Worm (Caenorhabditis elegans) whole organism, young adult: ENCODE measurements around the gene H20J04.6.
A peak's percentile ranks its signal among the peaks of the same experiment; 100 is the strongest.

Source experiments
- C06A6.2 ChIP-seq: fragments of 200-800 bp; sonication (Bioruptor generic); conservative IDR thresholded peaks from 2 replicates; pipeline ENCODE4 v1.3.6; 2022; ENCODE audit warnings: missing genetic modification characterization, missing compliant biosample characterization
- D2030.7 ChIP-seq: fragments of 200-800 bp; sonication (Bioruptor generic); IDR thresholded peaks from 2 replicates; pipeline ENCODE4 v1.3.6; 2022; ENCODE audit warnings: missing genetic modification reagents, missing genetic modification characterization, missing compliant biosample characterization
- F10E7.11 ChIP-seq: sonication (generic microtip); optimal IDR thresholded peaks from 2 replicates; lab custom pipeline; 2017; ENCODE audit warnings: mild to moderate bottlenecking, missing genetic modification characterization, moderate library complexity, missing compliant biosample characterization
- F22D6.2 ChIP-seq: sonication (generic microtip); optimal IDR thresholded peaks from 2 replicates; lab custom pipeline; 2016; ENCODE audit warnings: mild to moderate bottlenecking, missing genetic modification characterization, missing compliant biosample characterization
- F23B12.7 ChIP-seq: sonication (generic microtip); optimal IDR thresholded peaks from 2 replicates; lab custom pipeline; 2017; ENCODE audit warnings: missing genetic modification characterization, mild to moderate bottlenecking, missing compliant biosample characterization, antibody characterized with exemption, moderate library complexity; ENCODE audit not compliant: insufficient read depth
- F37B4.10 ChIP-seq: fragments of 200-800 bp; sonication (Bioruptor generic); IDR thresholded peaks from 2 replicates; pipeline ENCODE4 v1.3.6; 2022; ENCODE audit warnings: missing genetic modification characterization, missing compliant biosample characterization
- F39B2.1 ChIP-seq: fragments of 200-800 bp; sonication (Bioruptor generic); IDR thresholded peaks from 2 replicates; pipeline ENCODE4 v1.3.6; 2022; ENCODE audit warnings: missing genetic modification reagents, missing genetic modification characterization, missing compliant biosample characterization
- F52B5.7 ChIP-seq: sonication (generic microtip); optimal IDR thresholded peaks from 2 replicates; lab custom pipeline; 2016; ENCODE audit warnings: mild to moderate bottlenecking, missing genetic modification characterization, missing compliant biosample characterization
- T07F8.4 ChIP-seq: sonication (generic microtip); optimal IDR thresholded peaks from 2 replicates; lab custom pipeline; 2016; ENCODE audit warnings: mild to moderate bottlenecking, missing genetic modification characterization, moderate library complexity, missing compliant biosample characterization
- Y53G8AR.9 ChIP-seq: fragments of 200-800 bp; sonication (Bioruptor generic); conservative IDR thresholded peaks from 2 replicates; pipeline ENCODE4 v1.3.6; 2022; ENCODE audit warnings: missing genetic modification reagents, missing genetic modification characterization, missing compliant biosample characterization
- Y56A3A.18 ChIP-seq: fragments of 200-800 bp; sonication (Bioruptor generic); IDR thresholded peaks from 2 replicates; pipeline ENCODE4 v1.3.6; 2022; ENCODE audit warnings: missing genetic modification reagents, missing genetic modification characterization, missing compliant biosample characterization
- Y67H2A.10 ChIP-seq: fragments of 200-800 bp; sonication (Bioruptor generic); conservative IDR thresholded peaks from 2 replicates; pipeline ENCODE4 v1.3.6; 2022; ENCODE audit warnings: missing genetic modification reagents, missing genetic modification characterization, missing compliant biosample characterization
- ZK185.1 ChIP-seq: sonication (generic microtip); optimal IDR thresholded peaks from 2 replicates; lab custom pipeline; 2016; ENCODE audit warnings: mild to moderate bottlenecking, missing genetic modification characterization, missing compliant biosample characterization; ENCODE audit not compliant: poor library complexity, severe bottlenecking
- aptf-2 ChIP-seq: fragments of 200-800 bp; sonication (Bioruptor generic); conservative IDR thresholded peaks from 2 replicates; pipeline ENCODE4 v1.3.6; 2022; ENCODE audit warnings: missing genetic modification reagents, missing genetic modification characterization, missing compliant biosample characterization
- aptf-3 ChIP-seq: fragments of 200-800 bp; sonication (Bioruptor generic); IDR thresholded peaks from 2 replicates; pipeline ENCODE4 v1.3.6; 2022; ENCODE audit warnings: missing genetic modification characterization, missing compliant biosample characterization
- attf-3 ChIP-seq: fragments of 200-800 bp; sonication (Bioruptor generic); conservative IDR thresholded peaks from 2 replicates; pipeline ENCODE4 v1.3.6; 2022; ENCODE audit warnings: missing genetic modification reagents, missing genetic modification characterization, missing compliant biosample characterization
- attf-5 ChIP-seq: fragments of 200-800 bp; sonication (Bioruptor generic); optimal IDR thresholded peaks from 2 replicates; lab custom pipeline; 2018; ENCODE audit warnings: mild to moderate bottlenecking, missing genetic modification characterization, missing compliant biosample characterization
- bed-1 ChIP-seq: fragments of 200-800 bp; sonication (Bioruptor generic); IDR thresholded peaks from 2 replicates; pipeline ENCODE4 v1.3.6; 2022; ENCODE audit warnings: missing genetic modification reagents, missing genetic modification characterization, missing compliant biosample characterization
- bed-2 ChIP-seq: fragments of 200-800 bp; sonication (Bioruptor generic); IDR thresholded peaks from 2 replicates; pipeline ENCODE4 v1.3.6; 2022; ENCODE audit warnings: missing genetic modification reagents, missing genetic modification characterization, missing compliant biosample characterization
- ccch-3 ChIP-seq: fragments of 200-800 bp; sonication (Bioruptor generic); optimal IDR thresholded peaks from 2 replicates; lab custom pipeline; 2018; ENCODE audit warnings: mild to moderate bottlenecking, missing genetic modification characterization, missing compliant biosample characterization
- cebp-1 ChIP-seq, 2 experiments: fragments of 200-800 bp in 1 of 2; sonication (Bioruptor generic) in 1 of 2; sonication (generic microtip) in 1 of 2; IDR thresholded peaks in 1 of 2; optimal IDR thresholded peaks in 1 of 2; 2 replicates each; pipeline versions ENCODE4 v1.3.6 to Lab custom; 2017 to 2022; ENCODE audit warnings: missing compliant biosample characterization in 2 of 2, missing genetic modification characterization in 2 of 2, mild to moderate bottlenecking in 1 of 2, missing genetic modification reagents in 1 of 2, moderate library complexity in 1 of 2
- ceh-79 ChIP-seq: sonication (generic microtip); optimal IDR thresholded peaks from 2 replicates; lab custom pipeline; 2017; ENCODE audit warnings: mild to moderate bottlenecking, missing genetic modification characterization, missing compliant biosample characterization
- ceh-91 ChIP-seq: fragments of 200-800 bp; sonication (Bioruptor generic); IDR thresholded peaks from 2 replicates; pipeline ENCODE4 v1.3.6; 2022; ENCODE audit warnings: missing genetic modification reagents, missing genetic modification characterization, missing compliant biosample characterization
- die-1 ChIP-seq: sonication (generic microtip); optimal IDR thresholded peaks from 2 replicates; lab custom pipeline; 2016; ENCODE audit warnings: missing genotype, mild to moderate bottlenecking, missing genetic modification characterization, missing compliant biosample characterization
- dpff-1 ChIP-seq: sonication (generic microtip); optimal IDR thresholded peaks from 2 replicates; lab custom pipeline; 2017; ENCODE audit warnings: mild to moderate bottlenecking, missing genetic modification characterization, missing compliant biosample characterization
- egrh-3 ChIP-seq: fragments of 200-800 bp; sonication (Bioruptor generic); IDR thresholded peaks from 2 replicates; pipeline ENCODE4 v1.3.6; 2022; ENCODE audit warnings: missing genetic modification reagents, missing genetic modification characterization, missing compliant biosample characterization
- ekl-4 ChIP-seq: fragments of 200-800 bp; sonication (Bioruptor generic); IDR thresholded peaks from 2 replicates; pipeline ENCODE4 v1.3.6; 2022; ENCODE audit warnings: missing genetic modification reagents, missing genetic modification characterization, missing compliant biosample characterization
- hlh-26 ChIP-seq: fragments of 200-800 bp; sonication (Bioruptor generic); conservative IDR thresholded peaks from 2 replicates; pipeline ENCODE4 v1.3.6; 2022; ENCODE audit warnings: missing genetic modification reagents, missing genetic modification characterization, missing compliant biosample characterization
- hmg-1.2 ChIP-seq: fragments of 200-800 bp; sonication (Bioruptor generic); IDR thresholded peaks from 2 replicates; pipeline ENCODE4 v1.3.6; 2022; ENCODE audit warnings: missing genetic modification reagents, missing genetic modification characterization, missing compliant biosample characterization
- hrde-1 ChIP-seq: sonication (generic microtip); optimal IDR thresholded peaks from 2 replicates; lab custom pipeline; 2016; ENCODE audit warnings: missing genetic modification characterization, mild to moderate bottlenecking, missing compliant biosample characterization, moderate library complexity, missing genotype, missing genetic modification reagents, borderline replicate concordance
- lin-26 ChIP-seq: fragments of 200-800 bp; sonication (Bioruptor generic); IDR thresholded peaks from 2 replicates; pipeline ENCODE4 v1.3.6; 2022; ENCODE audit warnings: missing genetic modification reagents, missing genetic modification characterization, missing compliant biosample characterization
- lsl-1 ChIP-seq: fragments of 200-800 bp; sonication (Bioruptor generic); optimal IDR thresholded peaks from 2 replicates; lab custom pipeline; 2018; ENCODE audit warnings: mild to moderate bottlenecking, missing genetic modification characterization, moderate library complexity, missing compliant biosample characterization
- lsy-27 ChIP-seq: sonication (generic microtip); optimal IDR thresholded peaks from 2 replicates; lab custom pipeline; 2017; ENCODE audit warnings: missing genetic modification characterization, mild to moderate bottlenecking, missing compliant biosample characterization, antibody characterized with exemption, missing genotype, borderline replicate concordance; ENCODE audit not compliant: insufficient read depth
- madf-6 ChIP-seq: fragments of 200-800 bp; sonication (Bioruptor generic); IDR thresholded peaks from 2 replicates; pipeline ENCODE4 v1.3.6; 2022; ENCODE audit warnings: missing genetic modification reagents, missing genetic modification characterization, missing compliant biosample characterization
- mcd-1 ChIP-seq: fragments of 200-800 bp; sonication (Bioruptor generic); IDR thresholded peaks from 2 replicates; pipeline ENCODE4 v1.3.6; 2022; ENCODE audit warnings: missing genetic modification reagents, missing genetic modification characterization, missing compliant biosample characterization
- mes-4 ChIP-seq: sonication (generic microtip); optimal IDR thresholded peaks from 2 replicates; lab custom pipeline; 2016; ENCODE audit warnings: missing genotype, missing genetic modification characterization, missing compliant biosample characterization
- nfya-1 ChIP-seq: sonication (generic microtip); optimal IDR thresholded peaks from 2 replicates; lab custom pipeline; 2017; ENCODE audit warnings: antibody characterized with exemption, missing compliant biosample characterization, missing genetic modification characterization, borderline replicate concordance; ENCODE audit not compliant: insufficient read depth
- nhr-120 ChIP-seq: fragments of 200-800 bp; sonication (Bioruptor generic); IDR thresholded peaks from 2 replicates; pipeline ENCODE4 v1.3.6; 2022; ENCODE audit warnings: missing genetic modification characterization, missing compliant biosample characterization
- pbrm-1 ChIP-seq: fragments of 200-800 bp; sonication (Bioruptor generic); IDR thresholded peaks from 2 replicates; pipeline ENCODE4 v1.3.6; 2022; ENCODE audit warnings: missing genetic modification reagents, missing genetic modification characterization, missing compliant biosample characterization
- repo-1 ChIP-seq: sonication (generic microtip); optimal IDR thresholded peaks from 2 replicates; lab custom pipeline; 2017; ENCODE audit warnings: mild to moderate bottlenecking, missing genetic modification characterization, missing compliant biosample characterization
- rpc-1 ChIP-seq, 2 experiments: fragments of 150-350 bp in 1 of 2; sonication (generic microtip) in 1 of 2; optimal IDR thresholded peaks; 2 replicates each; lab custom pipeline; 2014 to 2018; ENCODE audit warnings: missing biosample characterization in 1 of 2, missing genetic modification characterization in 1 of 2, missing genetic modification reagents in 1 of 2, missing genotype in 1 of 2
- snpc-1.1 ChIP-seq: sonication (generic microtip); optimal IDR thresholded peaks from 2 replicates; lab custom pipeline; 2017; ENCODE audit warnings: missing genetic modification characterization, mild to moderate bottlenecking, missing compliant biosample characterization, antibody characterized with exemption, moderate library complexity, missing genotype, missing genetic modification reagents; ENCODE audit not compliant: insufficient read depth
- unc-62 ChIP-seq: fragments of 150-350 bp; optimal IDR thresholded peaks from 2 replicates; lab custom pipeline; 2014; ENCODE audit warnings: missing biosample characterization, missing genetic modification reagents, missing genetic modification characterization
- xnd-1 ChIP-seq: sonication (generic microtip); optimal IDR thresholded peaks from 2 replicates; lab custom pipeline; 2016; ENCODE audit warnings: missing genotype, missing genetic modification reagents, missing genetic modification characterization, missing compliant biosample characterization
- zfh-2 ChIP-seq: fragments of 200-800 bp; sonication (Bioruptor generic); conservative IDR thresholded peaks from 2 replicates; pipeline ENCODE4 v1.3.6; 2022; ENCODE audit warnings: missing genetic modification reagents, missing genetic modification characterization, missing compliant biosample characterization
- ztf-3 ChIP-seq: fragments of 200-800 bp; sonication (Bioruptor generic); optimal IDR thresholded peaks from 2 replicates; lab custom pipeline; 2018; ENCODE audit warnings: mild to moderate bottlenecking, missing genetic modification characterization, missing compliant biosample characterization
- ztf-6 ChIP-seq: fragments of 200-800 bp; sonication (Bioruptor generic); IDR thresholded peaks from 2 replicates; pipeline ENCODE4 v1.3.6; 2022; ENCODE audit warnings: missing genetic modification reagents, missing genetic modification characterization, missing compliant biosample characterization

Gene H20J04.6

DNA sequence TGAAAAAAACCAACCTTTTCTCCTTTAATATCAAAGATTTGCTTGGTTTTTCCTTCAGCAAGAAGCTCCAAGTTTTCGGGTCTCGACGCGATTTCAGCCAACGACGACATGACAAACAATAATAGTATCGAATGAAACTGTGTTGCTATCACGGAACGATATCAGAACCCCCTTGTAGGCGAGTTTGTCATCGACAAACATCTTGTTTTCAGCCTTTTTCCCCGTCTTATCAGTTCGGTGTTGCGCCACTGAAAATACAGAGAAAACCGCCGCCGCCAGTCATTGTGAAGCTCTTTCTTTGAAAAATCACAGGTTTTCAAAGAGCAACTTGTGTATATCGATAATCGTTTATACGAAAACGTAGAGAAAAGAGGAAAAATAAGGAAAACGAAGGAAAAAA is 49.4 kb downstream of the H20J04.6 start, which contains the start of gene paic-1 (continued):
- TF ChIP-seq F52B5.7 (no peak), rpc-1 (optimal IDR thresholded peaks at IDR 0.05; lab: Kevin White, UChicago) (no peak), rpc-1 (tag; optimal IDR thresholded peaks at IDR 0.05; lab: Kevin White, UChicago) (no peak), nfya-1 (tag; lab: Kevin White, UChicago) (no peak), Y56A3A.18 (GFP tag; lab: Robert Waterston, UW) (no peak), ceh-79 (no peak), madf-6 (GFP tag; lab: Robert Waterston, UW) (peak; percentile 32), F23B12.7 (tag; lab: Kevin White, UChicago) (no peak), nhr-120 (no peak), bed-2 (no peak), attf-3 (no peak), lsy-27 (tag; lab: Kevin White, UChicago) (no peak), mes-4 (tag; lab: Kevin White, UChicago) (no peak), egrh-3 (no peak), repo-1 (tag; lab: Kevin White, UChicago) (no peak), ztf-3 (GFP tag; lab: Kevin White, UChicago) (no peak), F37B4.10 (GFP tag; lab: Robert Waterston, UW) (no peak), lin-26 (peak; percentile 44; the same call in 1 of the 2 replicates), F39B2.1 (GFP tag; lab: Robert Waterston, UW) (no peak), aptf-3 (GFP tag; lab: Robert Waterston, UW) (no peak), zfh-2 (GFP tag; lab: Robert Waterston, UW) (no peak), ekl-4 (GFP tag; lab: Robert Waterston, UW) (no peak), aptf-2 (GFP tag; lab: Robert Waterston, UW) (no peak), hmg-1.2 (GFP tag; lab: Robert Waterston, UW) (no peak), F10E7.11 (no peak), lsl-1 (GFP tag; lab: Kevin White, UChicago) (no peak), ceh-91 (no peak), pbrm-1 (GFP tag; lab: Robert Waterston, UW) (0 out of 2 replicates have a peak, but pooled peaks have one; percentile 7), ccch-3 (GFP tag; lab: Kevin White, UChicago) (no peak), mcd-1 (no peak), T07F8.4 (tag; lab: Kevin White, UChicago) (no peak), hlh-26 (no peak), D2030.7 (GFP tag; lab: Robert Waterston, UW) (no peak), xnd-1 (peak; percentile 17), Y53G8AR.9 (GFP tag; lab: Robert Waterston, UW) (no peak), hrde-1 (peak; percentile 47), dpff-1 (tag; lab: Kevin White, UChicago) (no peak), die-1 (tag; lab: Kevin White, UChicago) (no peak), bed-1 (GFP tag; lab: Robert Waterston, UW) (no peak), C06A6.2 (GFP tag; lab: Robert Waterston, UW) (no peak), F22D6.2 (tag; lab: Kevin White, UChicago) (no peak), snpc-1.1 (tag; lab: Kevin White, UChicago) (no peak), cebp-1 (GFP tag; IDR thresholded peaks at IDR 0.05; lab: Robert Waterston, UW) (no peak), cebp-1 (tag; optimal IDR thresholded peaks at IDR 0.05; lab: Kevin White, UChicago) (peak; percentile 9), attf-5 (GFP tag; lab: Kevin White, UChicago) (no peak), unc-62 (GFP tag; lab: Kevin White, UChicago) (no peak), ZK185.1 (tag; lab: Kevin White, UChicago) (peak; percentile 27), Y67H2A.10 (GFP tag; lab: Robert Waterston, UW) (no peak), ztf-6 (GFP tag; lab: Robert Waterston, UW) (no peak)
